Comparison of ENCODE assay signal across 3 fruit fly cellular contexts in the genomic region with DNA sequence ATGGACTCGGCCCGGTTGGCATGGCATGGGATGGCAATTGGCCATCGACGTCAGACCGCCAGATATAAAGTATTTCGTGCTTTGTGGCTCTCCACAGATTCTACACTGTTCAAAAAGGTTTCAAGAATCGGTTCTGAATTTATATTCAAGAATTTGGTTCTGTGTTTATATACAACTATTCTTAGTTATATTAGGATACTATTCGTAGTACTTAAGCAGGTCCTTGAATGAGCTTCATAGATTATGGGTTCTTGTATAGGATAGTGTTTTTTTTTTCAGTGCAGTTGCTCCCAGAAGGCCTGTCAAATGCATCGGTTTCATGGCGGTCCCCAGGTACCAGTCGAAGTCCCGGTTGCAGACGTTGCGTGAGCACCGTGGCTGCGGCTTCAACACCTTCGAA.
A peak's percentile ranks its signal among the peaks of the same experiment; 100 is the strongest.
TF ChIP-seq lines count a peak whose summit lies in the region.

No protein-coding gene starts in this region.

TF ChIP-seq in whole organism, embryonic, 481 proteins besides CTCF, POLR2A, EP300 and RAD21 (continued from another document and continues in another):
- peak; percentile 2 for TF ChIP-seq Ssrp (tag; optimal IDR thresholded peaks at IDR 0.05; lab: Kevin White, UChicago)
- no peak for TF ChIP-seq Meics (GFP tag; optimal IDR thresholded peaks at IDR 0.05; lab: Kevin White, UChicago)
- no peak for TF ChIP-seq Adf1 (GFP tag; IDR thresholded peaks at IDR 0.05; lab: Robert Waterston, UW)
- 0 out of 2 replicates have a peak, but pooled peaks have one; percentile 24 for TF ChIP-seq Ptx1 (GFP tag; IDR thresholded peaks at IDR 0.05; lab: Robert Waterston, UW)
- no peak for TF ChIP-seq CG8359 (GFP tag; optimal IDR thresholded peaks at IDR 0.05; lab: Kevin White, UChicago; ENCODE audit: borderline replicate concordance)
- peak; percentile 36 for TF ChIP-seq CG14710 (tag; optimal IDR thresholded peaks at IDR 0.05; lab: Kevin White, UChicago)
- TF ChIP-seq CG17829 (tag; optimal IDR thresholded peaks at IDR 0.05; lab: Kevin White, UChicago): peak; percentile 18
- no peak for TF ChIP-seq hb (GFP tag; IDR thresholded peaks at IDR 0.05; lab: Robert Waterston, UW; ENCODE audit: partially characterized antibody)
- TF ChIP-seq Ets65A (GFP tag; lab: Kevin White, UChicago): peak; percentile 55
- peak; percentile 14 for TF ChIP-seq fd96Cb (tag; optimal IDR thresholded peaks at IDR 0.05; lab: Kevin White, UChicago)
- TF ChIP-seq hkb (optimal IDR thresholded peaks at IDR 0.05; lab: Kevin White, UChicago): no peak
- 0 out of 2 replicates have a peak, but pooled peaks have one; percentile 11 for TF ChIP-seq hkb (GFP tag; IDR thresholded peaks at IDR 0.05; lab: Robert Waterston, UW)
- TF ChIP-seq Dip2 (GFP tag; IDR thresholded peaks at IDR 0.05; lab: Robert Waterston, UW): no peak
- TF ChIP-seq oc (tag; optimal IDR thresholded peaks at IDR 0.05; lab: Kevin White, UChicago): no peak
- TF ChIP-seq CG13775 (GFP tag; optimal IDR thresholded peaks at IDR 0.05; lab: Kevin White, UChicago): peak; percentile 1
- TF ChIP-seq CG2120 (GFP tag; optimal IDR thresholded peaks at IDR 0.05; lab: Kevin White, UChicago): no peak
- TF ChIP-seq CG18619 (GFP tag; optimal IDR thresholded peaks at IDR 0.05; lab: Kevin White, UChicago): no peak
- TF ChIP-seq CG14014 (GFP tag; IDR thresholded peaks at IDR 0.05; lab: Robert Waterston, UW): no peak
- peak; percentile 59 for TF ChIP-seq CG2712 (tag; optimal IDR thresholded peaks at IDR 0.05; lab: Kevin White, UChicago)
- peak; percentile 93 for TF ChIP-seq corto (GFP tag; optimal IDR thresholded peaks at IDR 0.05; lab: Kevin White, UChicago)
- TF ChIP-seq CG31365 (tag; optimal IDR thresholded peaks at IDR 0.05; lab: Kevin White, UChicago): no peak
- TF ChIP-seq zf30C (GFP tag; optimal IDR thresholded peaks at IDR 0.05; lab: Kevin White, UChicago): no peak
- TF ChIP-seq tio (GFP tag; optimal IDR thresholded peaks at IDR 0.05; lab: Kevin White, UChicago): no peak
- no peak for TF ChIP-seq NC2β (GFP tag; optimal IDR thresholded peaks at IDR 0.05; lab: Kevin White, UChicago)
- TF ChIP-seq D19B (GFP tag; optimal IDR thresholded peaks at IDR 0.05; lab: Kevin White, UChicago): no peak
- TF ChIP-seq Hr51 (GFP tag; optimal IDR thresholded peaks at IDR 0.05; lab: Kevin White, UChicago): no peak
- no peak for TF ChIP-seq CG8924 (tag; optimal IDR thresholded peaks at IDR 0.05; lab: Kevin White, UChicago)
- TF ChIP-seq CG3995 (GFP tag; optimal IDR thresholded peaks at IDR 0.05; lab: Kevin White, UChicago): no peak
- TF ChIP-seq dan (GFP tag; IDR thresholded peaks at IDR 0.05; lab: Robert Waterston, UW): 0 out of 2 replicates have a peak, but pooled peaks have one; percentile 16
- TF ChIP-seq kah (GFP tag; optimal IDR thresholded peaks at IDR 0.05; lab: Kevin White, UChicago): no peak
- TF ChIP-seq phol (tag; optimal IDR thresholded peaks at IDR 0.05; lab: Kevin White, UChicago): peak; percentile 33
- TF ChIP-seq Asciz (GFP tag; optimal IDR thresholded peaks at IDR 0.05; lab: Kevin White, UChicago): no peak
- no peak for TF ChIP-seq CG13296 (GFP tag; optimal IDR thresholded peaks at IDR 0.05; lab: Kevin White, UChicago)
- no peak for TF ChIP-seq psq (GFP tag; optimal IDR thresholded peaks at IDR 0.05; lab: Kevin White, UChicago)
- peak; percentile 48; the same call in 2 of the 3 replicates for TF ChIP-seq zfh1 (GFP tag; IDR thresholded peaks at IDR 0.05; lab: Robert Waterston, UW)
- peak; percentile 16 for TF ChIP-seq CG7839 (tag; optimal IDR thresholded peaks at IDR 0.05; lab: Kevin White, UChicago)
- TF ChIP-seq CG13894 (tag; optimal IDR thresholded peaks at IDR 0.05; lab: Kevin White, UChicago): no peak
- TF ChIP-seq CG11247 (GFP tag; IDR thresholded peaks at IDR 0.05; lab: Robert Waterston, UW): no peak
- TF ChIP-seq Med (GFP tag; lab: Kevin White, UChicago): peak; percentile 69
- no peak for TF ChIP-seq HmgZ (tag; optimal IDR thresholded peaks at IDR 0.05; lab: Kevin White, UChicago)
- TF ChIP-seq crc (GFP tag; optimal IDR thresholded peaks at IDR 0.05; lab: Kevin White, UChicago): no peak
- no peak for TF ChIP-seq Nf-YB (GFP tag; optimal IDR thresholded peaks at IDR 0.05; lab: Kevin White, UChicago)
- no peak for TF ChIP-seq GATAe (GFP tag; conservative IDR thresholded peaks at IDR 0.05; lab: Robert Waterston, UW)

TF ChIP-seq in whole organism, prepupa, 60 proteins besides CTCF, POLR2A, EP300 and RAD21 (continued from another document):
- TF ChIP-seq vri (GFP tag; optimal IDR thresholded peaks at IDR 0.05; lab: Kevin White, UChicago) (peak; percentile 94), Gug (GFP tag; IDR thresholded peaks at IDR 0.05; lab: Robert Waterston, UW) (peak; percentile 78), salr (GFP tag; optimal IDR thresholded peaks at IDR 0.05; lab: Kevin White, UChicago) (peak; percentile 78 to 89), Ets96B (tag; optimal IDR thresholded peaks at IDR 0.05; lab: Kevin White, UChicago) (peak; percentile 77), svp (GFP tag; lab: Kevin White, UChicago) (peak; percentile 95), Hr4 (GFP tag; optimal IDR thresholded peaks at IDR 0.05; lab: Kevin White, UChicago) (peak; percentile 79), Eip93F (GFP tag; optimal IDR thresholded peaks at IDR 0.05; lab: Kevin White, UChicago) (peak; percentile 94), esn (GFP tag; optimal IDR thresholded peaks at IDR 0.05; lab: Kevin White, UChicago) (peak; percentile 97), fd59A (GFP tag; optimal IDR thresholded peaks at IDR 0.05; lab: Kevin White, UChicago) (peak; percentile 96), fkh (GFP tag; optimal IDR thresholded peaks at IDR 0.05; lab: Kevin White, UChicago) (no peak), CG11294 (GFP tag; IDR thresholded peaks at IDR 0.05; lab: Robert Waterston, UW) (peak; percentile 59), net (GFP tag; optimal IDR thresholded peaks at IDR 0.05; lab: Kevin White, UChicago) (peak; percentile 90), Smox (GFP tag; optimal IDR thresholded peaks at IDR 0.05; lab: Kevin White, UChicago) (peak; percentile 94), Eip78C (GFP tag; lab: Kevin White, UChicago) (peak; percentile 98), pdm3 (GFP tag; optimal IDR thresholded peaks at IDR 0.05; lab: Kevin White, UChicago) (peak; percentile 92), Blimp-1 (GFP tag; optimal IDR thresholded peaks at IDR 0.05; lab: Kevin White, UChicago) (peak; percentile 82), CG10631 (GFP tag; optimal IDR thresholded peaks at IDR 0.05; lab: Kevin White, UChicago) (peak; percentile 95), Sox15 (GFP tag; optimal IDR thresholded peaks at IDR 0.05; lab: Kevin White, UChicago) (peak; percentile 82), spab (GFP tag; optimal IDR thresholded peaks at IDR 0.05; lab: Kevin White, UChicago) (peak; percentile 92), CG3919 (GFP tag; optimal IDR thresholded peaks at IDR 0.05; lab: Kevin White, UChicago) (peak; percentile 95), CG8119 (GFP tag; IDR thresholded peaks at IDR 0.05; lab: Robert Waterston, UW) (peak; percentile 84), Lpt (GFP tag; optimal IDR thresholded peaks at IDR 0.05; lab: Kevin White, UChicago) (peak; percentile 73), CG9139 (GFP tag; optimal IDR thresholded peaks at IDR 0.05; lab: Kevin White, UChicago) (peak; percentile 85), CG8319 (GFP tag; optimal IDR thresholded peaks at IDR 0.05; lab: Kevin White, UChicago) (peak; percentile 83), acj6 (GFP tag; optimal IDR thresholded peaks at IDR 0.05; lab: Kevin White, UChicago) (peak; percentile 93), OdsH (GFP tag; optimal IDR thresholded peaks at IDR 0.05; lab: Kevin White, UChicago) (peak; percentile 92), dac (GFP tag; optimal IDR thresholded peaks at IDR 0.05; lab: Kevin White, UChicago) (peak; percentile 44), CG6808 (GFP tag; optimal IDR thresholded peaks at IDR 0.05; lab: Kevin White, UChicago) (peak; percentile 93), Ets21C (GFP tag; optimal IDR thresholded peaks at IDR 0.05; lab: Kevin White, UChicago) (peak; percentile 90), Hr38 (GFP tag; optimal IDR thresholded peaks at IDR 0.05; lab: Kevin White, UChicago) (no peak), Eip75B (GFP tag; optimal IDR thresholded peaks at IDR 0.05; lab: Kevin White, UChicago) (peak; percentile 96), CG6792 (GFP tag; optimal IDR thresholded peaks at IDR 0.05; lab: Kevin White, UChicago) (peak; percentile 94), CG34406 (GFP tag; optimal IDR thresholded peaks at IDR 0.05; lab: Kevin White, UChicago) (peak; percentile 91), eg (GFP tag; IDR thresholded peaks at IDR 0.05; lab: Robert Waterston, UW) (peak; percentile 72; the same call in 2 of the 3 replicates), CG7368 (GFP tag; optimal IDR thresholded peaks at IDR 0.05; lab: Kevin White, UChicago) (peak; percentile 85), CG16779 (tag; optimal IDR thresholded peaks at IDR 0.05; lab: Kevin White, UChicago) (peak; percentile 69), dsx (GFP tag; optimal IDR thresholded peaks at IDR 0.05; lab: Kevin White, UChicago; ENCODE audit: poor library complexity, severe bottlenecking) (peak; percentile 72), achi (GFP tag; optimal IDR thresholded peaks at IDR 0.05; lab: Kevin White, UChicago) (peak; percentile 92)

TF ChIP-seq in whole organism, wandering third instar larva, 38 proteins besides CTCF, POLR2A, EP300 and RAD21 (continued from another document):
- no peak for TF ChIP-seq pan (optimal IDR thresholded peaks at IDR 0.05; lab: Kevin White, UChicago)
- TF ChIP-seq ey (GFP tag; optimal IDR thresholded peaks at IDR 0.05; lab: Kevin White, UChicago): peak; percentile 96
- no peak for TF ChIP-seq usp (GFP tag; optimal IDR thresholded peaks at IDR 0.05; lab: Kevin White, UChicago)
- TF ChIP-seq Sp1 (GFP tag; optimal IDR thresholded peaks at IDR 0.05; lab: Kevin White, UChicago): peak; percentile 95
- no peak for TF ChIP-seq sv (GFP tag; optimal IDR thresholded peaks at IDR 0.05; lab: Kevin White, UChicago)
- TF ChIP-seq h (GFP tag; optimal IDR thresholded peaks at IDR 0.05; lab: Kevin White, UChicago): peak; percentile 97
- peak; percentile 94 for TF ChIP-seq psq (GFP tag; optimal IDR thresholded peaks at IDR 0.05; lab: Kevin White, UChicago)
- TF ChIP-seq jim (GFP tag; optimal IDR thresholded peaks at IDR 0.05; lab: Kevin White, UChicago): no peak
- TF ChIP-seq fru (GFP tag; optimal IDR thresholded peaks at IDR 0.05; lab: Kevin White, UChicago): peak; percentile 97
- TF ChIP-seq tai (GFP tag; optimal IDR thresholded peaks at IDR 0.05; lab: Kevin White, UChicago): peak; percentile 88
- TF ChIP-seq dmrt93B (GFP tag; optimal IDR thresholded peaks at IDR 0.05; lab: Kevin White, UChicago): peak; percentile 88
- peak; percentile 62 to 96 for TF ChIP-seq foxo (GFP tag; optimal IDR thresholded peaks at IDR 0.05; lab: Kevin White, UChicago)
